Worm (Caenorhabditis elegans) whole organism, late embryonic: ENCODE results near the gene F54B11.10.

ENCODE experiments used
- C08G9.2 ChIP-seq: sonication (generic microtip); optimal IDR thresholded peaks from 2 replicates; lab custom pipeline; 2016; ENCODE audit warnings: mild to moderate bottlenecking, missing genetic modification characterization, moderate library complexity, missing compliant biosample characterization
- ceh-9 ChIP-seq: sonication (generic microtip); optimal IDR thresholded peaks from 2 replicates; lab custom pipeline; 2016; ENCODE audit warnings: mild to moderate bottlenecking, missing genetic modification characterization, inconsistent platforms, missing compliant biosample characterization
- elt-2 ChIP-seq: sonication (generic microtip); optimal IDR thresholded peaks from 2 replicates; lab custom pipeline; 2016; ENCODE audit warnings: missing genetic modification reagents, missing genetic modification characterization, missing compliant biosample characterization
- nhr-11 ChIP-seq: fragments of 150-350 bp; optimal IDR thresholded peaks from 2 replicates; lab custom pipeline; 2014; ENCODE audit warnings: missing biosample characterization, missing genetic modification characterization

ce11 chrX:13596003-13596767, 14.3 kb downstream of the F54B11.10 start, which contains the start of gene F54B11.5:
- TF ChIP-seq elt-2 (tag; lab: Kevin White, UChicago): peak; percentile 46
- no peak for TF ChIP-seq nhr-11 (tag; lab: Kevin White, UChicago)
- TF ChIP-seq C08G9.2: no peak
- no peak for TF ChIP-seq ceh-9 (tag; lab: Kevin White, UChicago)
